Fruit fly (Drosophila melanogaster): ENCODE results near the gene CG5160.

The CG5160 gene

DNA sequence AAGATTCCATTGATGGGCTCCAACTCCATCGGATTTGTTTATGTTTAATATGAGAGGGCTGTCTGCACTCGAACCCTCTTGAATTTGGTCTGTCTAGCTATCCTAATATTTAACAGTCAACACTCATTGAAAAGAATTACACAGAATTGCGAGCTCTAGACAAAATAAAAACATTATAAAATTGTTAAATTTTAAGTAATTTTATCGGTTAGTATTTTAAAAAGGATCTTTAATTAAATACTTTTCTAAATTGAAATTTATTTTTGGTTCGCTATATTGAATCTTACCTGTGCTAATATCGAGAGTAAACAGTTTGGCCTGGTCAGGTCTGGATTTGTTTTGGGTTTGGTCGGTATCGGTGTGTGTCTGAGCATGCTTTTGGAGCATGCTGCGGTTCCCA is 3.1 kb upstream of the CG5160 start:
- TF ChIP-seq Dll (optimal IDR thresholded peaks at IDR 0.05) (no peak), CG8478 (optimal IDR thresholded peaks at IDR 0.05) (no peak), pan (optimal IDR thresholded peaks at IDR 0.05) (no peak), usp (GFP tag; optimal IDR thresholded peaks at IDR 0.05) (no peak), EcR (GFP tag; optimal IDR thresholded peaks at IDR 0.05) (no peak), psq (optimal IDR thresholded peaks at IDR 0.05) (no peak)

DNA sequence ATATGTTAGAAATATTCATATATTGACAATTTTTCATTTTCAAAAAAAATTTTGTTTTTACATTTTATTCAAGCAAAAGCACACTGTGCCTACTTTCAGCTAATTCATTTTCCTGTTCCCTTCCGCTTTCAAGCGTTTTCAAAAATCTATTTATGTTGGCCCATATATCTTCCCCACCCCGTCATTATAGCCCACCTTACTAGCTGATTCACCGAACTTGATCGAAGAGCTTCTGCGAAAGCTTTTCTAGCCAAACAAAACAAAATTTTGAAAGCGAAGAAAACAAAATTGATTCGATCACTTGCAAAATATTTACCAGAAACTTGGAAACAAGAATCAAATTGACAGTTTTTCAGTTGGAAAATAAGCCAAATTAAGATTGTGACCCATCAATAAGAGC is 2.5 kb upstream of the CG5160 start, which contains the start of gene CG5171:
Gene CG5171 (plus strand): TSS at position 311 of the 400 bp plus-strand sequence.
- TF ChIP-seq EcR (GFP tag; optimal IDR thresholded peaks at IDR 0.05), result no peak

DNA sequence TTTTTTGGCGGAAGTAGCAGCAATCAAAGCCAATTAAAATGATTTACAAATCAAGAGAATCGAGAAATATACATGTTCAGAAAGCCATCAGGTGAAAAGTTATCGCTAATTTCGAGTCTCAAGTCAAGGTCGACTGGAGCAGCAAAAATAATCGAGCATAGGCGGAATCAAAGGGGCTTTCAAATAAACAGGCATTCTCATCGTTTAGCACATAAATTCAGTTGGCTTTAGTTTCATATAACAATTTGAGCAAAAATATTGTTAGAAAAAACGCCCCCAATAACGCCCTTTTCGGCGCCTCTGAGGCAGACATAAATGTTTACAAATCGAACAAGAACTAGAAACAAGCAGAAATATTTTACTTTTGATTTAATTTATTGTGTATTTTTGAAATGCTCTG is 804 bp downstream of the CG5160 start:
- no peak for TF ChIP-seq pan (optimal IDR thresholded peaks at IDR 0.05)

DNA sequence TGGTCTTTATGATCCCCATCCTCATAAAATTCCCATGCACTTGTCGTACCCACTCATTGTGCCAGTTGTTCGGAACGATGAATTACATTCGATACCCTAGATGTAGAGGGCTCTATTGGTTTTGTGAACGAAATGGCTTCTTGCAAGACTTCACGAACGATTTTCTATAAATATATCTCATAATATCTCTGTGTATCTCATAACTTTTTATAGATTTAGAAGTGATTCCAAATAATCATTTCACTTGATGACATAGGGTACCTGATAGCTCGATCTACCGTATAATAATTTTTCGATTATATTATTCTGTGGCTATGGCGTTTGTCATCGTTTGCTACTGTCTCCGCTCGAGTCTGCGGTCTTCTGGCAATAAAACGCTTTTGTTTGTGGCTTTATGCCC is 1.6 kb downstream of the CG5160 start:
- TF ChIP-seq CG8478 (optimal IDR thresholded peaks at IDR 0.05) (no peak), pan (optimal IDR thresholded peaks at IDR 0.05) (peak; percentile 29)

DNA sequence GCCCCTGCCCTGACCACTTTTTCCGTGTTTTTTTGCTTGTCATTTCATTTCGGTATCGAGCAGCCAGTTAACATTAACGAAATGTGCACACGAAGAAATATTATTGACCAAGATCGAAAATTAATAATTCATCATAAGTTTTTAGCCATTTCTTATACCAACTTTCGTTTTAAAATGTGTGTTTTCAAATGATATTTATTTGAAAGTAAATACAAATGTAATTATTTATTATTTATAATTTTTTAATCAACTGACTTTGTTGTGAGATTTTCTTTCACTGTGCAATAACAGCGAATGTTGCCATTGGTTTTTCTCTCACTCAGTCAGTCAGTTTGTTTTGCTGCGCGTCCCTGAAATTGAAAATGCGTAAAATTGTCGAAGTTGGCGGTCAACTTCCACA is 2.7 kb downstream of the CG5160 start:
- no peak for TF ChIP-seq psq (optimal IDR thresholded peaks at IDR 0.05)
- no peak for TF ChIP-seq CG8478 (optimal IDR thresholded peaks at IDR 0.05)
- no peak for TF ChIP-seq EcR (GFP tag; optimal IDR thresholded peaks at IDR 0.05)
- TF ChIP-seq Dll (optimal IDR thresholded peaks at IDR 0.05), result no peak
- TF ChIP-seq pan (optimal IDR thresholded peaks at IDR 0.05), result no peak
- TF ChIP-seq usp (GFP tag; optimal IDR thresholded peaks at IDR 0.05), result no peak

DNA sequence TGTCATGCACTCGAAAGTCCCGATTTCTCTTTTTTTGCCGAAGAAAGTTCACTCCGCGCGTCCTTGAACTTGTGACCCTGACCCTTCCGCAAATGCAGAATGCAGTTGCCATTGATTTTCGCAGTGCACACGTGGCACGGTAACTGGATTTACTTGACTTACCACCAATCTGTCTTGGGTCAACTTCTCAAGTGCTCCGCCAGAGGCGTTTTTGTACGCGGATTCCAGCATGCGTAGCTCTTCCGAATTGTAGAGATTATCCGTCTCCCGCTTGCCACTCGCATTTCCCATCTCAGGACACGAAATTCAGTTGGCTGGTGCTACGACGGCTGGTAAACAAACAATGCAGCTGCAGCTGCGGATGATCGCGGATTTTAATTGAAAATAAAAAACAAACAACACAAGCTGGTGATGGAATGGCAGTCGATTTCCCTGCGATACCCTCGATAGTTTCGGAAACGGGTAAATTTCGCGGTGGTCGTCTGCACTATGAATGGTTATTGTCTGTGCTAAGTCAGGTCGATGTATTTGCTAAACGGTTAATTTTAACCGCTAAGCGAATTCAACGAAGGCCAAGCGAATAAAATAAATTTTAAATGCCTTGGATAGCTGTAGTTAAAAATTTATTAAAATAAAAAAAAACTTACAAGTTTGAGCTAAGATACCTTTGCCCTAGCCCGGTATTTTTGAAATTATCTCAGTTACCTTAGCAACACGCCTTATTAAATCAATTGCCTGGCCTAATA is 10.6 kb downstream of the CG5160 start, which contains the start of the genes CG5149 and gudu:
Gene CG5149 (minus strand): TSS at position 441 of the 746 bp plus-strand sequence.
Gene gudu (plus strand): TSS at position 696 of the 746 bp plus-strand sequence.
- no peak for TF ChIP-seq usp (GFP tag; optimal IDR thresholded peaks at IDR 0.05)
- no peak for TF ChIP-seq pan (optimal IDR thresholded peaks at IDR 0.05)
- TF ChIP-seq CG8478 (optimal IDR thresholded peaks at IDR 0.05), result no peak
- no peak for TF ChIP-seq EcR (GFP tag; optimal IDR thresholded peaks at IDR 0.05)
- no peak for TF ChIP-seq Dll (optimal IDR thresholded peaks at IDR 0.05)
- no peak for TF ChIP-seq psq (optimal IDR thresholded peaks at IDR 0.05)

DNA sequence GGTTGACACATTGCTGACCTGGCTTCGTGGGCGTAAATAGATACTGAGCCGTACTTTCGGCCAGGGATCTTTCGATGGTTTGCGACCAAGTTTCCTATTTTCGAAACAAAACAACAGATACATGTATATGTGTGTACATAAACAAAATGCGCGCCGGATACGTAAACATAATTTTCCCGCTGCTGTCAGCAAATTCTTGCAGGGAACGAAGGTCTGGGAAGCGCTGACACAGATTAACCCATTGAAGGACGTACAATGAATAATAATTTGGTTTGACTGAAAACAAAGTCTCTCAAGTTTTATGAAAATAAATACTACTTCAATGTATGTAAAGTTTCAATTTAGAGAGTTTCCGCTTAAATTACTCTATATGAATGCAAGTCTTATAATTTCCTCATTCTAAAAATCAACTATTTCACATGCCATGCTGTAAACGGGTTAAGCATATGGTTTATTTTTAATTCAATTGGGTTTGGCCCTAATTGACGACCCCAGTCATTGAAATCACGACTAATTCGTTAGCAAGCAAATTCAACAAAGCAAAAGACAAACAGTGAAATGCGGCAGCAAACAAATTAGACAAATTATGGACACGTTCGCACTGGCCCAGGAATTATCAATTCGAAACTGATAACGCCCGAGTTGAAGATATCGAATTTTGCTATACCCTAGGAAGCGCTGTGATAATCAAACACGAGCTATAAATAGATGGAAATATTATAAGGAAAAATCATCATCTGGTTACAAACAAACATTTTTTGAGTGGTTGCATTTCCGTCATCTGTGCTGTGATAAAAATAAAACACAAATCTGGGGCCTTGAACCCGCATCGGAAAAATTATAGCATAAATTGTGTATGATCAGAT is 11.8 kb downstream of the CG5160 start:
- TF ChIP-seq pan (optimal IDR thresholded peaks at IDR 0.05), result peak; percentile 55
- no peak for TF ChIP-seq usp (GFP tag; optimal IDR thresholded peaks at IDR 0.05)

DNA sequence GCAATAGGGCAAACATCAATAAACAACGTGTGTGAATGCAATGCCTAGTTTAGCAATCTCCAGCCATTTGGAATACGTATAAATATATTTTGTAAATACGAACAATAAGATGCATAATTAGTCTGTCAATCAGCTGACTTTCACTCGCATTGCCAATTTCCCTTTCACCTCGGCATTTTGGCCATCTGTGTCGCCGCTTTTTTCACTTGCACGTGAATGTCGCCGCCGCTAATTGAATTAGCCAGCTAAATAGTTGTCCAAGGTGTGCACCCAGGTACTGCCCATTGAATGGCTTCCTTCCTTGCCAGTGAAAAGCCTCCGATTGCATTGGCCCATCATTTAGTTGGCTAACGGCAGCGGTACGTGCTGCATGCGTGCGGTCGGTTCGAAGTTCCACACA is 21.1 kb downstream of the CG5160 start, which contains the start of gene ninaC:
Gene ninaC (plus strand): TSS at position 301 of the 400 bp plus-strand sequence.
- TF ChIP-seq CG8478 (optimal IDR thresholded peaks at IDR 0.05) (no peak), Dll (optimal IDR thresholded peaks at IDR 0.05) (no peak), usp (GFP tag; optimal IDR thresholded peaks at IDR 0.05) (no peak), EcR (GFP tag; optimal IDR thresholded peaks at IDR 0.05) (no peak), pan (optimal IDR thresholded peaks at IDR 0.05) (no peak)

DNA sequence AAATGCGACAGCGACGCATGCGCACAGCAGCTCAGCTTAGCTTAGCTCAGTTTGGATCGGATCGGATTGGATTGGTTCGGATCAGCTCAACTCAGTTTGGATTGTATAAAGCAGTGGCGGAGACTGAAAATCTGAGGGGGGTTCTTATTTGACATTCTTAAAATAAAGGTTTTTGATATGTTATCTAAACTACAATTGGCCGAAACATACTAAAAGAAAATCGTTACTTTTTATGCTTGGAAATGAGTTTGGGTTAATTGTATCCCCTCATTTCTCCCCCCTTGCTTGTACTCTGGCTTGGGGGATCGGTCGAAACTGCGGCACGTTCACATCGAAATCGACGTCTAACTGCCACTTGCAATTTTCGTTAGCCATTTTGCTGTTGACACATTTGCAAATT is 22.4 kb downstream of the CG5160 start:
- TF ChIP-seq psq (optimal IDR thresholded peaks at IDR 0.05), result no peak

DNA sequence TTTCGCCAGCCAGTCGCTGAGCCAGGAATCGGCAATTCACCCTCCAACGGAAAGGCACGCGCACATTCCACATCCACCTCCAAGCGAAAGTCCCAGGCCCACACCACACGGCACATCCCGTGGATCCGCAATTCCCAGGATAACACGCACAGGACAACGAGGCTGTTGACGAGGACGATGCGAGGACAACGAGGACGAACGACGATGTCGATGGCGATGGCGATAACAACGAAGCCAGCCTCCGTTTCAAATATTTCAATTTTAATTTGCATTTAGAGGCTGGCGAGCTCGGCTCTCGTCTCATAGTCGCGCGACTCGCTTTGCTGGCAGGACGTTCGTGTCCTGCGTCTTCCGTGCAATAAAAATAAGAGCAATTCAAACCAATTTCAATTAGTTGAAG is 35.5 kb downstream of the CG5160 start, which contains the start of gene Wnt10:
Gene Wnt10 (plus strand): TSS at position 301 of the 400 bp plus-strand sequence.
- TF ChIP-seq psq (optimal IDR thresholded peaks at IDR 0.05) (no peak), pan (optimal IDR thresholded peaks at IDR 0.05) (no peak), EcR (GFP tag; optimal IDR thresholded peaks at IDR 0.05) (no peak), Dll (optimal IDR thresholded peaks at IDR 0.05) (no peak), CG8478 (optimal IDR thresholded peaks at IDR 0.05) (no peak), usp (GFP tag; optimal IDR thresholded peaks at IDR 0.05) (no peak)

DNA sequence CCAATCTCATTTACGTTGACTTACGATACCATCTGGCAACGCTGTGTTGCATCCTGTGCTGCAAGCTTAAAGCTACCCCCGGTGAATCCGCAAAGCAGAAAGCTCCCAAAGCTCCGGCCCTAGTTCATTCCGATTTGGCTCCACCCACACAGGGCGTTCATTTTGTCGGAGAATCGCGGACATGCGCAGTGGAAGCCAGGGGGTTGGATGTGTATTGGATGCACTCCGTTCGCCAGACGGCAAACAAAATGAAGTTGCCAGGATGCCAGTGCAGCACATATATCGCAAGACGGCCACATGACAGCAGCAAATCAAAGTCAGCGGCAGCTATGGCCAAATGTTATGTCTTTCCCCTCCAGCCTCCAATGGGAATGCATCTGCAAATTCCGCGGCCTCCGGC is 39.8 kb downstream of the CG5160 start:
- no peak for TF ChIP-seq pan (optimal IDR thresholded peaks at IDR 0.05)

DNA sequence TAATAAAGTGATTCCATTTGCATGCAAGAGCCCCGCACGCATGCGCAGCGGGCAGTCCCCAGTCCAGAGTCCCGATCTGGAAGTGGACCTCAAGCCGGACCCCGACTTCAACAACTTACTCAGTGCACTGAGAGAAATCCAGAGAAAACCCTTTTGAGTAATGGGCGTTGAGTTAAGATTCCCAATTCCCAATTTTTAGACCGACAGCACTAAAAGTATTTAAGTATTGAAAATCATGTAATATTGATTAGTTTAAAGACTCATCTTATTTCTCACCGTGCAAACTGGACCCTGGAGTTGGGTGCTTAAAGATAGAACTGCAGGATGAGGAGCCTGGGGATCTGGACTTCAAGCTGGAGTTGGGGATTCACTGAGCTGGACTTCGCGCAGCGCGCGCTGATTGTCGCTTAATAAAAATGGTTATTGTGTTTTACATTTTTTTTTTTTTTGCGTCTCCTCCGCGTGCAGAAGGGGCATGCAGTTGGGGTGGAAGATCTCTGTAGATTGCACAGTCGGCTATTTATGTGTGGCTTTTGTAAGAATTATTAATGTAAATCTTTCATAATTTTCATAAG is 40.5 kb downstream of the CG5160 start:
- TF ChIP-seq usp (GFP tag; optimal IDR thresholded peaks at IDR 0.05) (no peak), pan (optimal IDR thresholded peaks at IDR 0.05) (no peak), EcR (GFP tag; optimal IDR thresholded peaks at IDR 0.05) (no peak), CG8478 (optimal IDR thresholded peaks at IDR 0.05) (no peak), Dll (optimal IDR thresholded peaks at IDR 0.05) (no peak), psq (optimal IDR thresholded peaks at IDR 0.05) (no peak)

DNA sequence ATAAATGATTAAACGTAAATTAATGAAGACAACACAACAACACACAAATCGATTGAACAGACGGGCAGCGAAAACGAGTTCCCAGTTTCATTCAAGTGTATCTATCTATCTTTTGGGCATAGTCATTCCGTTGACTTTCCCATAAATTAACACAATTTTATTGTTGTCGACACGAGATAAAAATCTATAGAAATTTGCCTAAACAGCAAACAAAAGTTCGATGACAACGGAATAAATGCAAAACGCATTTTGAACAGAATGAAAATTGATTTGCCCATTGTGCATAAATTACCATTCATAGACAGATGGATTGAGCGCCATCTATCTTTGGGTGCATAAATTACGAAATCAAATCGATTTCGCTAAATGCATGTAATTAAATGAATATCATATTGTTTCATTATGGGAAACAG is 45.8 kb downstream of the CG5160 start:
- TF ChIP-seq pan (optimal IDR thresholded peaks at IDR 0.05), result no peak
- no peak for TF ChIP-seq CG8478 (optimal IDR thresholded peaks at IDR 0.05)

All from whole organism.